Fruit fly (Drosophila melanogaster) whole organism, embryonic: ENCODE data around the gene Tbcd.
A peak's percentile ranks its signal among the peaks of the same experiment; 100 is the strongest.

Experiments
- Asciz ChIP-seq: fragments of 200-800 bp; sonication (Bioruptor generic); optimal IDR thresholded peaks from 2 replicates; lab custom pipeline; 2017; ENCODE audit warnings: missing biosample characterization, mild to moderate bottlenecking, missing genetic modification characterization, missing genetic modification reagents
- Blimp-1 ChIP-seq: fragments of 200-800 bp; sonication (Bioruptor generic); optimal IDR thresholded peaks from 3 replicates; lab custom pipeline; 2018; ENCODE audit warnings: missing biosample characterization, missing genetic modification characterization, mild to moderate bottlenecking, moderate library complexity, missing genetic modification reagents
- CG10979 ChIP-seq: fragments of 200-800 bp; sonication (Bioruptor generic); optimal IDR thresholded peaks from 2 replicates; lab custom pipeline; 2018; ENCODE audit warnings: missing biosample characterization, mild to moderate bottlenecking, missing genetic modification characterization, moderate library complexity
- CG12071 ChIP-seq: fragments of 200-800 bp; sonication (Bioruptor generic); optimal IDR thresholded peaks from 3 replicates; lab custom pipeline; 2018; ENCODE audit warnings: missing biosample characterization, mild to moderate bottlenecking, missing genetic modification characterization
- CG1233 ChIP-seq: fragments of 200-800 bp; sonication (Bioruptor generic); optimal IDR thresholded peaks from 4 replicates; lab custom pipeline; 2018; ENCODE audit warnings: missing biosample characterization, mild to moderate bottlenecking, missing genetic modification characterization
- CG13296 ChIP-seq: fragments of 200-800 bp; sonication (Bioruptor generic); optimal IDR thresholded peaks from 3 replicates; lab custom pipeline; 2018; ENCODE audit warnings: missing biosample characterization, mild to moderate bottlenecking, missing genetic modification characterization
- CG13894 ChIP-seq: fragments of 200-800 bp; sonication (Bioruptor generic); optimal IDR thresholded peaks from 3 replicates; lab custom pipeline; 2018; ENCODE audit warnings: missing biosample characterization, mild to moderate bottlenecking, missing genetic modification characterization, moderate library complexity
- CG14441 ChIP-seq: fragments of 200-800 bp; sonication (Bioruptor generic); IDR thresholded peaks from 2 replicates; pipeline ENCODE4 v1.3.6; 2022; ENCODE audit warnings: missing biosample characterization, missing genetic modification characterization
- CG14965 ChIP-seq: fragments of 200-800 bp; sonication (Bioruptor generic); optimal IDR thresholded peaks from 2 replicates; lab custom pipeline; 2016; ENCODE audit warnings: missing biosample characterization, missing genetic modification characterization, borderline replicate concordance
- CG16815 ChIP-seq: fragments of 200-800 bp; sonication (Bioruptor generic); optimal IDR thresholded peaks from 3 replicates; lab custom pipeline; 2017; ENCODE audit warnings: missing biosample characterization, mild to moderate bottlenecking, missing genetic modification characterization
- CG32532 ChIP-seq: fragments of 200-800 bp; sonication (Bioruptor generic); IDR thresholded peaks from 2 replicates; pipeline ENCODE4 v1.3.6; 2022; ENCODE audit warnings: missing biosample characterization, missing genetic modification characterization
- CG33557 ChIP-seq: fragments of 200-800 bp; sonication (Bioruptor generic); optimal IDR thresholded peaks from 2 replicates; lab custom pipeline; 2019; ENCODE audit warnings: missing biosample characterization, mild to moderate bottlenecking, missing genetic modification characterization, moderate library complexity
- CG3847 ChIP-seq: fragments of 200-800 bp; sonication (Bioruptor generic); IDR thresholded peaks from 2 replicates; pipeline ENCODE4 v1.3.6; 2022; ENCODE audit warnings: missing biosample characterization, missing genetic modification characterization
- CG43689 ChIP-seq: fragments of 200-800 bp; sonication (Bioruptor generic); IDR thresholded peaks from 2 replicates; pipeline ENCODE4 v1.3.6; 2022; ENCODE audit warnings: missing biosample characterization, missing genetic modification characterization
- CG4617 ChIP-seq: fragments of 200-800 bp; sonication (Bioruptor generic); optimal IDR thresholded peaks from 3 replicates; lab custom pipeline; 2016; ENCODE audit warnings: missing biosample characterization, missing genetic modification characterization, borderline replicate concordance
- CG4854 ChIP-seq: fragments of 200-800 bp; sonication (Bioruptor generic); optimal IDR thresholded peaks from 2 replicates; lab custom pipeline; 2016; ENCODE audit warnings: missing biosample characterization, missing genetic modification characterization, inconsistent platforms
- CG6254 ChIP-seq: fragments of 200-800 bp; sonication (Bioruptor generic); optimal IDR thresholded peaks from 3 replicates; lab custom pipeline; 2017; ENCODE audit warnings: mild to moderate bottlenecking, missing biosample characterization, missing genetic modification reagents, missing genetic modification characterization
- CG6813 ChIP-seq: fragments of 200-800 bp; sonication (Bioruptor generic); optimal IDR thresholded peaks from 2 replicates; lab custom pipeline; 2017; ENCODE audit warnings: missing biosample characterization, missing genetic modification characterization, mild to moderate bottlenecking, moderate library complexity, missing genetic modification reagents
- CG7556 ChIP-seq: fragments of 200-800 bp; sonication (Bioruptor generic); optimal IDR thresholded peaks from 2 replicates; lab custom pipeline; 2017; ENCODE audit warnings: missing biosample characterization, mild to moderate bottlenecking, missing genetic modification characterization
- CG7839 ChIP-seq: fragments of 200-800 bp; sonication (Bioruptor generic); optimal IDR thresholded peaks from 3 replicates; lab custom pipeline; 2018; ENCODE audit warnings: missing biosample characterization, mild to moderate bottlenecking, missing genetic modification characterization, moderate library complexity
- CG8089 ChIP-seq: fragments of 200-800 bp; sonication (Bioruptor generic); optimal IDR thresholded peaks from 3 replicates; lab custom pipeline; 2016; ENCODE audit warnings: missing biosample characterization, missing genetic modification characterization
- Chrac-16 ChIP-seq: fragments of 200-800 bp; sonication (Bioruptor generic); optimal IDR thresholded peaks from 3 replicates; lab custom pipeline; 2016; ENCODE audit warnings: missing biosample characterization, missing genetic modification characterization
- Dbx ChIP-seq: fragments of 200-800 bp; sonication (Bioruptor generic); IDR thresholded peaks from 3 replicates; pipeline ENCODE4 v1.3.6; 2022; ENCODE audit warnings: missing biosample characterization, missing genetic modification characterization
- Dip3 ChIP-seq: fragments of 200-800 bp; sonication (Bioruptor generic); optimal IDR thresholded peaks from 3 replicates; lab custom pipeline; 2016; ENCODE audit warnings: missing biosample characterization, missing genetic modification characterization
- Eip74EF ChIP-seq, 2 experiments: fragments of 200-800 bp in 1 of 2; fragments of >200 bp in 1 of 2; sonication (Bioruptor generic) in 1 of 2; optimal IDR thresholded peaks; 2 replicates each; lab custom pipeline; 2017 to 2019; ENCODE audit warnings: missing biosample characterization in 2 of 2, missing genetic modification characterization in 2 of 2, mild to moderate bottlenecking in 1 of 2, moderate library complexity in 1 of 2
- Fer2 ChIP-seq: fragments of 200-800 bp; sonication (Bioruptor generic); optimal IDR thresholded peaks from 2 replicates; lab custom pipeline; 2018; ENCODE audit warnings: missing biosample characterization, mild to moderate bottlenecking, missing genetic modification characterization, moderate library complexity
- Gsc ChIP-seq: fragments of 200-800 bp; sonication (Bioruptor generic); IDR thresholded peaks from 2 replicates; pipeline ENCODE4 v1.3.6; 2022; ENCODE audit warnings: missing biosample characterization, missing genetic modification characterization
- Hey ChIP-seq: fragments of 200-800 bp; sonication (Bioruptor generic); optimal IDR thresholded peaks from 3 replicates; lab custom pipeline; 2018; ENCODE audit warnings: missing biosample characterization, mild to moderate bottlenecking, missing genetic modification characterization
- Hr39 ChIP-seq: fragments of >200 bp; optimal IDR thresholded peaks from 2 replicates; lab custom pipeline; 2017
- Hr51 ChIP-seq, 2 experiments: fragments of 200-800 bp; sonication (Bioruptor generic); optimal IDR thresholded peaks; 2 replicates in 1 of 2; 3 replicates in 1 of 2; lab custom pipeline; 2016 to 2018; ENCODE audit warnings: missing biosample characterization in 2 of 2, missing genetic modification characterization in 2 of 2, mild to moderate bottlenecking in 1 of 2, moderate library complexity in 1 of 2
- NC2β ChIP-seq: fragments of 200-800 bp; sonication (Bioruptor generic); optimal IDR thresholded peaks from 2 replicates; lab custom pipeline; 2016; ENCODE audit warnings: missing biosample characterization, missing genetic modification characterization
- TFAM ChIP-seq: fragments of 200-800 bp; sonication (Bioruptor generic); optimal IDR thresholded peaks from 2 replicates; lab custom pipeline; 2017; ENCODE audit warnings: missing biosample characterization, missing genetic modification characterization, inconsistent platforms
- Taf1 ChIP-seq: fragments of 200-800 bp; sonication (Bioruptor generic); IDR thresholded peaks from 2 replicates; pipeline ENCODE4 v1.3.6; 2022; ENCODE audit warnings: missing biosample characterization, missing genetic modification characterization
- br ChIP-seq: fragments of >200 bp; optimal IDR thresholded peaks from 2 replicates; lab custom pipeline; 2017
- cas ChIP-seq: fragments of 200-800 bp; sonication (Bioruptor generic); IDR thresholded peaks from 2 replicates; pipeline ENCODE4 v1.3.6; 2022; ENCODE audit warnings: missing biosample characterization, missing genetic modification characterization
- disco-r ChIP-seq: fragments of 200-800 bp; sonication (Bioruptor generic); optimal IDR thresholded peaks from 2 replicates; lab custom pipeline; 2016; ENCODE audit warnings: missing biosample characterization, missing genetic modification characterization
- dysf ChIP-seq: fragments of 200-800 bp; sonication (Bioruptor generic); IDR thresholded peaks from 3 replicates; pipeline ENCODE4 v1.3.6; 2022; ENCODE audit warnings: missing biosample characterization, missing genetic modification characterization
- fu2 ChIP-seq: fragments of 200-800 bp; sonication (Bioruptor generic); optimal IDR thresholded peaks from 2 replicates; lab custom pipeline; 2016; ENCODE audit warnings: missing biosample characterization, missing genetic modification characterization
- lbe ChIP-seq: fragments of 200-800 bp; sonication (Bioruptor generic); optimal IDR thresholded peaks from 2 replicates; lab custom pipeline; 2016; ENCODE audit warnings: missing biosample characterization, mild to moderate bottlenecking, missing genetic modification characterization
- nerfin-1 ChIP-seq: fragments of 200-800 bp; sonication (Bioruptor generic); optimal IDR thresholded peaks from 3 replicates; lab custom pipeline; 2019; ENCODE audit warnings: missing biosample characterization, mild to moderate bottlenecking, missing genetic modification characterization, moderate library complexity
- odd ChIP-seq: fragments of 200-800 bp; sonication (Bioruptor generic); optimal IDR thresholded peaks from 2 replicates; lab custom pipeline; 2017; ENCODE audit warnings: missing biosample characterization, mild to moderate bottlenecking, missing genetic modification characterization
- p53 ChIP-seq: fragments of 200-800 bp; sonication (Bioruptor generic); optimal IDR thresholded peaks from 2 replicates; lab custom pipeline; 2016; ENCODE audit warnings: missing biosample characterization, missing genetic modification characterization
- pan ChIP-seq, 4 experiments: fragments of >200 bp in 3 of 4; fragments of 200-800 bp in 1 of 4; sonication (Bioruptor generic) in 1 of 4; optimal IDR thresholded peaks in 3 of 4; IDR thresholded peaks in 1 of 4; 2 replicates each; pipeline versions ENCODE4 v1.3.6 to Lab custom; 2017 to 2022; ENCODE audit warnings: missing biosample characterization in 2 of 4, missing genetic modification characterization in 2 of 4, mixed read lengths in 1 of 4
- pnt ChIP-seq: fragments of 200-800 bp; sonication (Bioruptor generic); optimal IDR thresholded peaks from 3 replicates; lab custom pipeline; 2016; ENCODE audit warnings: missing biosample characterization, missing genetic modification characterization
- sna ChIP-seq: fragments of 200-800 bp; sonication (Bioruptor generic); IDR thresholded peaks from 2 replicates; pipeline ENCODE4 v1.3.6; 2022; ENCODE audit warnings: missing biosample characterization, missing genetic modification characterization; ENCODE audit not compliant: partially characterized antibody
- tx ChIP-seq: fragments of 200-800 bp; sonication (Bioruptor generic); optimal IDR thresholded peaks from 2 replicates; lab custom pipeline; 2016; ENCODE audit warnings: missing biosample characterization, missing genetic modification characterization
- unc-4 ChIP-seq: fragments of 200-800 bp; sonication (Bioruptor generic); IDR thresholded peaks from 2 replicates; pipeline ENCODE4 v1.3.6; 2022; ENCODE audit warnings: missing biosample characterization, missing genetic modification characterization; ENCODE audit not compliant: partially characterized antibody
- vnd ChIP-seq: fragments of 200-800 bp; sonication (Bioruptor generic); IDR thresholded peaks from 3 replicates; pipeline ENCODE4 v1.3.6; 2022; ENCODE audit warnings: missing biosample characterization, missing genetic modification characterization; ENCODE audit not compliant: partially characterized antibody
- wdn ChIP-seq: fragments of 200-800 bp; sonication (Bioruptor generic); IDR thresholded peaks from 2 replicates; pipeline ENCODE4 v1.3.6; 2022; ENCODE audit warnings: missing biosample characterization, missing genetic modification characterization
- zf30C ChIP-seq: fragments of 200-800 bp; sonication (Bioruptor generic); optimal IDR thresholded peaks from 3 replicates; lab custom pipeline; 2018; ENCODE audit warnings: missing biosample characterization, mild to moderate bottlenecking, missing genetic modification characterization

The Tbcd gene

DNA sequence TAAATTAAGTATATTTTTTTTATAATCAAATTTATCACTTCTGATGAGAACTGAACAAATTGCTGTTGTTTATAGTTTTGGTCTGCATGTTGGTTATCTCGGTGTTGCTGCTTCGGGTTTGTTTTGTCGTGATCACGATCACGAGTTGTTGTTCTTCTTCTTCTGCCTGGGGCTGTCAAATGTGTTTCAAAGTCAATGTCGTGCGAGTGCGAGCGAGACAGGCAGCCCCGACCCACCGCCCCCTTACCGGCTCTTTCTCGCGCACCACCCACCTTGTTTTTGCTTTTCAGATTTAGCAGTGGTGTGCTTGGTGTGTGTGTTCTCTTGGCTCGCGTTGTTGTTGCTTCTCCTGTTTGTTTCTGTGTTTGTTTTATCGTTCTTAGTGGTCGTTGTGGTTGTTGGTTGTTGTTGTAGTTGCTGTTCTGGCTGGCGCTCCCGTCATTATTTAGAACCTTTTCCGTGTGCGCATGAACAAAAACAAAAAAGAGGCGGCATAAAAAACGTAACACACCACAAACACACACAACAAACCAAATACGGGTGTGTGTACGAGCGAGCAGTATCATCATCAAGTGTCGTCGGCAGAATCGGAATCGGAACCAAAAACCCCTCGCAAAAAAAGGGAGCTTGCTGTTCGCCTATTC, 50.3 kb downstream of the Tbcd start, which contains the start of gene COX7AL2 (continued):
- TF ChIP-seq CG14441 (GFP tag; lab: Robert Waterston, UW) (no peak), cas (GFP tag; lab: Robert Waterston, UW) (no peak), tx (GFP tag; lab: Kevin White, UChicago) (no peak), br (lab: Kevin White, UChicago) (no peak), CG13894 (no peak), Hr39 (lab: Kevin White, UChicago) (no peak), CG32532 (GFP tag; lab: Robert Waterston, UW) (no peak), CG7839 (tag; lab: Kevin White, UChicago) (no peak), Blimp-1 (GFP tag; lab: Kevin White, UChicago) (no peak), disco-r (no peak), pan (optimal IDR thresholded peaks at IDR 0.05; lab: Kevin White, UChicago) (no peak), pan (GFP tag; optimal IDR thresholded peaks at IDR 0.05 in 1 of 2, IDR thresholded peaks at IDR 0.05 in 1 of 2) (no peak), dysf (GFP tag; lab: Robert Waterston, UW) (no peak), sna (GFP tag; lab: Robert Waterston, UW) (no peak), vnd (GFP tag; lab: Robert Waterston, UW) (no peak), Fer2 (tag; lab: Kevin White, UChicago) (no peak), NC2β (GFP tag; lab: Kevin White, UChicago) (no peak), Gsc (GFP tag; lab: Robert Waterston, UW) (no peak), TFAM (GFP tag; lab: Kevin White, UChicago) (no peak), wdn (no peak), CG43689 (GFP tag; lab: Robert Waterston, UW) (no peak), CG1233 (GFP tag; lab: Kevin White, UChicago) (peak; percentile 7), CG4617 (GFP tag; lab: Kevin White, UChicago) (no peak), Asciz (GFP tag; lab: Kevin White, UChicago) (no peak), nerfin-1 (no peak), Hr51 (GFP tag; optimal IDR thresholded peaks at IDR 0.05; lab: Kevin White, UChicago) (peak in 1 of 2 experiments; percentile 11), CG4854 (no peak), CG13296 (no peak), CG3847 (no peak), Eip74EF (GFP tag; optimal IDR thresholded peaks at IDR 0.05; lab: Kevin White, UChicago) (no peak), lbe (GFP tag; lab: Kevin White, UChicago) (no peak), odd (GFP tag; lab: Kevin White, UChicago) (no peak), CG16815 (GFP tag; lab: Kevin White, UChicago) (no peak), Taf1 (GFP tag; lab: Robert Waterston, UW) (no peak), CG8089 (GFP tag; lab: Kevin White, UChicago) (no peak), zf30C (no peak), unc-4 (GFP tag; lab: Robert Waterston, UW) (no peak), CG12071 (GFP tag; lab: Kevin White, UChicago) (no peak), Dbx (GFP tag; lab: Robert Waterston, UW) (no peak), CG6254 (no peak), Hey (tag; lab: Kevin White, UChicago) (no peak), CG7556 (no peak), Dip3 (GFP tag; lab: Kevin White, UChicago) (no peak), CG14965 (GFP tag; lab: Kevin White, UChicago) (no peak), CG6813 (GFP tag; lab: Kevin White, UChicago) (no peak), p53 (GFP tag; lab: Kevin White, UChicago) (no peak), CG33557 (no peak), fu2 (GFP tag; lab: Kevin White, UChicago) (no peak), pnt (no peak), CG10979 (no peak), Chrac-16 (GFP tag; lab: Kevin White, UChicago) (peak; percentile 15)
